Worm (Caenorhabditis elegans) whole organism, mixed stage, embryonic: Measurements from ENCODE around the gene R09A8.1.
A peak's percentile ranks its signal among the peaks of the same experiment; 100 is the strongest.

Source experiments
- M03D4.4 ChIP-seq: sonication (generic microtip); optimal IDR thresholded peaks from 2 replicates; lab custom pipeline; 2017; ENCODE audit warnings: mild to moderate bottlenecking, missing genetic modification characterization, missing compliant biosample characterization
- bed-3 ChIP-seq: fragments of 200-800 bp; sonication (Bioruptor generic); optimal IDR thresholded peaks from 3 replicates; lab custom pipeline; 2018; ENCODE audit warnings: mild to moderate bottlenecking, missing genetic modification characterization, moderate library complexity, missing compliant biosample characterization
- blmp-1 ChIP-seq: fragments of 150-350 bp; optimal IDR thresholded peaks from 2 replicates; lab custom pipeline; 2014; ENCODE audit warnings: missing biosample characterization, missing genetic modification characterization
- ceh-39 ChIP-seq: fragments of 150-350 bp; optimal IDR thresholded peaks from 2 replicates; lab custom pipeline; 2014; ENCODE audit warnings: missing biosample characterization, missing genetic modification characterization
- ceh-43 ChIP-seq: fragments of 200-800 bp; sonication (Bioruptor generic); optimal IDR thresholded peaks from 2 replicates; lab custom pipeline; 2018; ENCODE audit warnings: mild to moderate bottlenecking, missing genetic modification characterization, moderate library complexity, missing compliant biosample characterization
- ceh-83 ChIP-seq: fragments of 200-800 bp; sonication (Bioruptor generic); optimal IDR thresholded peaks from 2 replicates; lab custom pipeline; 2018; ENCODE audit warnings: mild to moderate bottlenecking, missing genetic modification characterization, missing compliant biosample characterization
- ces-1 ChIP-seq: fragments of 150-350 bp; optimal IDR thresholded peaks from 2 replicates; lab custom pipeline; 2014; ENCODE audit warnings: missing biosample characterization, missing genetic modification reagents, missing genetic modification characterization
- cnd-1 ChIP-seq: fragments of 200-800 bp; sonication (Bioruptor generic); optimal IDR thresholded peaks from 2 replicates; lab custom pipeline; 2018; ENCODE audit warnings: mild to moderate bottlenecking, missing genetic modification characterization, missing compliant biosample characterization
- drap-1 ChIP-seq: fragments of 200-800 bp; sonication (Bioruptor generic); optimal IDR thresholded peaks from 3 replicates; lab custom pipeline; 2018; ENCODE audit warnings: mild to moderate bottlenecking, missing genetic modification characterization, missing compliant biosample characterization
- elt-1 ChIP-seq: sonication (generic microtip); optimal IDR thresholded peaks from 2 replicates; lab custom pipeline; 2017; ENCODE audit warnings: missing genetic modification characterization, mild to moderate bottlenecking, missing compliant biosample characterization, antibody characterized with exemption, moderate library complexity, borderline replicate concordance; ENCODE audit not compliant: insufficient read depth
- elt-3 ChIP-seq: fragments of 150-350 bp; optimal IDR thresholded peaks from 2 replicates; lab custom pipeline; 2014; ENCODE audit warnings: missing biosample characterization, missing genetic modification characterization
- flh-1 ChIP-seq: fragments of 200-800 bp; sonication (Bioruptor generic); optimal IDR thresholded peaks from 2 replicates; lab custom pipeline; 2018; ENCODE audit warnings: mild to moderate bottlenecking, missing genetic modification characterization, moderate library complexity, missing compliant biosample characterization
- ham-2 ChIP-seq: fragments of 200-800 bp; sonication (Bioruptor generic); optimal IDR thresholded peaks from 2 replicates; lab custom pipeline; 2018; ENCODE audit warnings: mild to moderate bottlenecking, missing genetic modification characterization, missing compliant biosample characterization
- hlh-1 ChIP-seq: fragments of 150-350 bp; optimal IDR thresholded peaks from 2 replicates; lab custom pipeline; 2014; ENCODE audit warnings: missing biosample characterization, missing genetic modification reagents, missing genetic modification characterization
- lin-13 ChIP-seq: fragments of 150-350 bp; optimal IDR thresholded peaks from 2 replicates; lab custom pipeline; 2014; ENCODE audit warnings: missing biosample characterization, missing genetic modification characterization
- lin-32 ChIP-seq: fragments of 200-800 bp; sonication (Bioruptor generic); optimal IDR thresholded peaks from 2 replicates; lab custom pipeline; 2018; ENCODE audit warnings: mild to moderate bottlenecking, missing genetic modification characterization, missing compliant biosample characterization
- lsy-2 ChIP-seq: fragments of 150-350 bp; optimal IDR thresholded peaks from 2 replicates; lab custom pipeline; 2014; ENCODE audit warnings: missing biosample characterization, missing genetic modification characterization
- mab-5 ChIP-seq: fragments of 150-350 bp; optimal IDR thresholded peaks from 2 replicates; lab custom pipeline; 2014; ENCODE audit warnings: missing biosample characterization, missing genetic modification characterization
- mep-1 ChIP-seq: fragments of 150-350 bp; optimal IDR thresholded peaks from 2 replicates; lab custom pipeline; 2017; ENCODE audit warnings: missing biosample characterization, missing genetic modification reagents, missing genetic modification characterization, inconsistent platforms
- mls-2 ChIP-seq: sonication (generic microtip); optimal IDR thresholded peaks from 2 replicates; lab custom pipeline; 2016; ENCODE audit warnings: mild to moderate bottlenecking, missing genetic modification characterization, moderate library complexity, missing compliant biosample characterization
- nhr-12 ChIP-seq: fragments of 150-350 bp; optimal IDR thresholded peaks from 2 replicates; lab custom pipeline; 2014; ENCODE audit warnings: missing biosample characterization, missing genetic modification characterization
- nhr-2 ChIP-seq: fragments of 150-350 bp; optimal IDR thresholded peaks from 2 replicates; lab custom pipeline; 2014; ENCODE audit warnings: missing biosample characterization, missing genetic modification characterization
- nhr-237 ChIP-seq: fragments of 150-350 bp; optimal IDR thresholded peaks from 2 replicates; lab custom pipeline; 2014; ENCODE audit warnings: missing biosample characterization, missing genetic modification characterization
- nhr-28 ChIP-seq: fragments of 150-350 bp; optimal IDR thresholded peaks from 2 replicates; lab custom pipeline; 2014; ENCODE audit warnings: missing biosample characterization, missing genetic modification characterization
- nhr-76 ChIP-seq: sonication (generic microtip); optimal IDR thresholded peaks from 2 replicates; lab custom pipeline; 2017; ENCODE audit warnings: missing biosample characterization, missing genetic modification characterization
- pha-4 ChIP-seq: fragments of 150-350 bp; optimal IDR thresholded peaks from 2 replicates; lab custom pipeline; 2018; ENCODE audit warnings: missing biosample characterization, missing genetic modification reagents, missing genetic modification characterization
- sem-2 ChIP-seq: fragments of 200-800 bp; sonication (Bioruptor generic); optimal IDR thresholded peaks from 2 replicates; lab custom pipeline; 2018; ENCODE audit warnings: mild to moderate bottlenecking, missing genetic modification characterization, missing compliant biosample characterization
- snpc-4 ChIP-seq: fragments of 150-350 bp; optimal IDR thresholded peaks from 2 replicates; lab custom pipeline; 2014; ENCODE audit warnings: missing biosample characterization, missing genetic modification characterization
- sptf-1 ChIP-seq: sonication (generic microtip); optimal IDR thresholded peaks from 2 replicates; lab custom pipeline; 2017; ENCODE audit warnings: mild to moderate bottlenecking, missing genetic modification characterization, moderate library complexity, missing compliant biosample characterization
- tbx-8 ChIP-seq: fragments of 200-800 bp; sonication (Bioruptor generic); optimal IDR thresholded peaks from 2 replicates; lab custom pipeline; 2018; ENCODE audit warnings: mild to moderate bottlenecking, missing genetic modification characterization, moderate library complexity, missing compliant biosample characterization
- unc-120 ChIP-seq: sonication (generic microtip); optimal IDR thresholded peaks from 2 replicates; lab custom pipeline; 2017; ENCODE audit warnings: missing genetic modification characterization, missing compliant biosample characterization; ENCODE audit not compliant: poor library complexity, severe bottlenecking
- unc-39 ChIP-seq: fragments of 150-350 bp; optimal IDR thresholded peaks from 2 replicates; lab custom pipeline; 2014; ENCODE audit warnings: missing biosample characterization, missing genetic modification characterization
- unc-62 ChIP-seq: fragments of 150-350 bp; optimal IDR thresholded peaks from 2 replicates; lab custom pipeline; 2014; ENCODE audit warnings: missing biosample characterization, missing genetic modification reagents, missing genetic modification characterization
- zip-8 ChIP-seq: fragments of 150-350 bp; optimal IDR thresholded peaks from 2 replicates; lab custom pipeline; 2014; ENCODE audit warnings: missing biosample characterization, missing genetic modification characterization
- ztf-11 ChIP-seq: fragments of 150-350 bp; optimal IDR thresholded peaks from 2 replicates; lab custom pipeline; 2014; ENCODE audit warnings: missing biosample characterization, missing genetic modification characterization

The R09A8.1 gene

DNA sequence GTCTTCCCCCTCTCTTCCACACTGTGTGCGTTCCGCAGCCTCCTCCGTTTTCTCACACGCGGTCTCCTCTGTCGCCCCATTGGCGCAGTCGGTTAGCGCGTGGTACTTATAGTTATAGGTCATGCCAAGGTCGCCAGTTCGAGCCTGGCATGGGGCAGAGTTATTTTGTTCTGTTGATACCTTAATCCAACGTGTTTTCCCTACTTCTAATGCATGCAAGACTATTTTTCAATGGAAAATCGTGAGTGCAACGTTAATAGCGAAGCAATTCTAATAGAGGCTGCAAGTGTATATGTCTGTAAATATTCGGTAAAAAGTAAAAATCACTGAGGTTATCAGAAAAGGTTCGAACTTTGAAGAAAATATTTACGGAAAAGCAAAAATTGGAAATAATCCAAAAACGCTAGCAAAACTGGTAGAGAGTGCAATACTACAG is 47.6 kb downstream of the R09A8.1 start (continued):
- TF ChIP-seq zip-8 (tag; lab: Kevin White, UChicago) (no peak), nhr-12 (no peak), unc-39 (no peak), unc-62 (no peak), mls-2 (tag; lab: Kevin White, UChicago) (peak; percentile 92), lsy-2 (tag; lab: Kevin White, UChicago) (no peak), bed-3 (GFP tag; lab: Kevin White, UChicago) (peak; percentile 76), elt-3 (tag; lab: Kevin White, UChicago) (no peak), hlh-1 (no peak), M03D4.4 (peak; percentile 88), nhr-76 (tag; lab: Kevin White, UChicago) (no peak)

ce11 chrX:12663114-12663513 is 49.6 kb downstream of the R09A8.1 start:
- TF ChIP-seq nhr-28 (no peak), mls-2 (tag; lab: Kevin White, UChicago) (no peak), blmp-1 (no peak), elt-3 (tag; lab: Kevin White, UChicago) (no peak), nhr-237 (tag; lab: Kevin White, UChicago) (no peak), unc-39 (no peak), nhr-12 (no peak), unc-62 (no peak), unc-120 (no peak), ceh-39 (tag; lab: Kevin White, UChicago) (no peak), flh-1 (GFP tag; lab: Kevin White, UChicago) (no peak), nhr-2 (tag; lab: Kevin White, UChicago) (no peak), mep-1 (no peak), hlh-1 (no peak), elt-1 (tag; lab: Kevin White, UChicago) (no peak), mab-5 (no peak), ces-1 (GFP tag; lab: Kevin White, UChicago) (no peak), zip-8 (tag; lab: Kevin White, UChicago) (no peak)

DNA sequence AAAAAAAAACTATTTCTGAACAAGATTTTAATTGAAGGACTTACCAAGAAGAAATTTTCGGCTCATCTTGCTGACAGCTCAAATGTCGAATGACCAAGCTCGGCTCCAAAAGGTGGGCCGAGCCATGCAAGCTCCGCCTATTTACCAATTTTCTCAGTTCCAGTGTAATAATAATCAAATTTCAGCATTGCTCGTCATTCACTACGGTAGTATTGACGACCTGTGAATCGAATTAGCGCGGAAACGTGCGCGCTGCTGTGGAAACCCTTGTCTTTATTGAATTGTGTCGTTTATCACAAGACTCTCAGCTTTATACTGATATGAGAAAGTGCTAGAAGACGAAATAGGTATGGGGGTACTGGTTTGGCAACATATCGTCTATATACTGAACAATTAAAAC is 50.0 kb downstream of the R09A8.1 start, which contains the start of gene nlp-76:
Gene nlp-76, minus strand, starts transcription at position 367 of the 400 bp plus-strand sequence.
- TF ChIP-seq nhr-12 (no peak), ceh-39 (tag; lab: Kevin White, UChicago) (no peak), ces-1 (GFP tag; lab: Kevin White, UChicago) (peak; percentile 53), ztf-11 (tag; lab: Kevin White, UChicago) (no peak), unc-120 (no peak), nhr-76 (tag; lab: Kevin White, UChicago) (no peak)

DNA sequence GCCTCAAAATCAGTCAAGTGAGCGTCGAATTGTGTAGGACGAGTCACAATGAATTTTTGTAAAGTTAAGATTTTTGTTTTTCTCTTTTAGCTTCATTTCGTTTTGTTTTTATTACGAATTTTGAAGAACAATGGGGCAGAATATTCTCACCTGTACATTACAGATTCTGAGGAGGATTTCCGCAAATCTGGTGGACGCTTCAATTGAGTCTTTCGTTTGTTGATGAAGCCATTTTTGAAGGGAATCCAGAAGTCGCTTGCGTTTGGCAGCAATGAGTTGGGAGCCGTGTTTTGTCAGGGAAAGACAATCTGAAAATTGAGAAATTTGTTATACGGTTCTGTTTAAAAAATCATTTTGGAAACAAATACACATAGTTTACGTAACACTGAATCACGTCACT is 50.9 kb downstream of the R09A8.1 start:
- TF ChIP-seq ceh-43 (GFP tag; lab: Kevin White, UChicago), result no peak
- no peak for TF ChIP-seq nhr-237 (tag; lab: Kevin White, UChicago)
- no peak for TF ChIP-seq sem-2
- no peak for TF ChIP-seq flh-1 (GFP tag; lab: Kevin White, UChicago)
- TF ChIP-seq, all 35 proteins: peak for 0

DNA sequence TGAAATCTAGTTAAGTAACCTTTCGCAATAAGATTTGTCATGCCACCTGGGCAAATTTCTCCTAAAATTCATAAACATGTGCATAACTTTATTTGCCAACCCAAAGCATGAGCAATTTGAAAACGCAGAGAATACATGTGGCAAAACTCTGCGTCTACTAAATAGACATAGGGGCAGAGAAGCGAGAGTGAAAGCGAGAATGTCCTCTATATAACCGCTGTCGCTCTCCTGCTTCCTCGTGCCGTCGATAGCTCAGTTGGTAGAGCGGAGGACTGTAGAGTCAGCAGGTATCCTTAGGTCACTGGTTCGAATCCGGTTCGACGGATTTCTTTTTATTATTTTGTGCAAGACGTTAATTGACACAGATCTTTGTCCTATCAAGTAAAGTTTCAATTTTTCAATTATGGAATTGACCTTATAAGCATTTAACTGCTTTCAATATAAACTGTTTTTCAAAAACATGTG is 51.5 kb downstream of the R09A8.1 start:
- TF ChIP-seq unc-39, result peak; percentile 72
- peak; percentile 97 for TF ChIP-seq mls-2 (tag; lab: Kevin White, UChicago)
- TF ChIP-seq elt-1 (tag; lab: Kevin White, UChicago), result peak; percentile 10
- TF ChIP-seq ces-1 (GFP tag; lab: Kevin White, UChicago), result peak; percentile 80
- peak; percentile 95 for TF ChIP-seq M03D4.4
- peak; percentile 57 for TF ChIP-seq lin-13
- peak; percentile 95 for TF ChIP-seq cnd-1 (tag; lab: Kevin White, UChicago)
- TF ChIP-seq nhr-28, result peak; percentile 60
- TF ChIP-seq nhr-12, result no peak
- TF ChIP-seq nhr-237 (tag; lab: Kevin White, UChicago), result no peak
- peak; percentile 61 for TF ChIP-seq hlh-1
- TF ChIP-seq tbx-8 (GFP tag; lab: Kevin White, UChicago), result peak; percentile 86
- peak; percentile 14 for TF ChIP-seq nhr-2 (tag; lab: Kevin White, UChicago)
- TF ChIP-seq ceh-83, result peak; percentile 96
- TF ChIP-seq unc-62, result peak; percentile 22
- TF ChIP-seq snpc-4 (tag; lab: Kevin White, UChicago), result no peak
- peak; percentile 93 for TF ChIP-seq unc-120
- peak; percentile 69 for TF ChIP-seq ztf-11 (tag; lab: Kevin White, UChicago)
- peak; percentile 96 for TF ChIP-seq drap-1 (GFP tag; lab: Kevin White, UChicago)
- peak; percentile 83 for TF ChIP-seq mep-1
- TF ChIP-seq lin-32 (GFP tag; lab: Kevin White, UChicago), result peak; percentile 86
- TF ChIP-seq ham-2 (GFP tag; lab: Kevin White, UChicago), result peak; percentile 93
- TF ChIP-seq elt-3 (tag; lab: Kevin White, UChicago), result peak; percentile 7
- TF ChIP-seq flh-1 (GFP tag; lab: Kevin White, UChicago), result peak; percentile 85
- TF ChIP-seq zip-8 (tag; lab: Kevin White, UChicago), result no peak
- peak; percentile 96 for TF ChIP-seq sptf-1
- peak; percentile 89 for TF ChIP-seq sem-2
- TF ChIP-seq nhr-76 (tag; lab: Kevin White, UChicago), result no peak
- peak; percentile 1 for TF ChIP-seq lsy-2 (tag; lab: Kevin White, UChicago)
- TF ChIP-seq blmp-1, result no peak
- TF ChIP-seq mab-5, result peak; percentile 19
- TF ChIP-seq ceh-39 (tag; lab: Kevin White, UChicago), result peak; percentile 26
- peak; percentile 88 for TF ChIP-seq bed-3 (GFP tag; lab: Kevin White, UChicago)
- TF ChIP-seq ceh-43 (GFP tag; lab: Kevin White, UChicago), result peak; percentile 94
- peak; percentile 71 for TF ChIP-seq pha-4
